Worm (Caenorhabditis elegans) whole organism, young adult: ENCODE measurements around the gene F01F1.2.

Experiments used
- ceh-58 ChIP-seq: fragments of 200-800 bp; sonication (Bioruptor generic); IDR thresholded peaks from 2 replicates; pipeline ENCODE4 v1.3.6; 2022; ENCODE audit warnings: missing genetic modification characterization, missing compliant biosample characterization
- chd-7 ChIP-seq: sonication (generic microtip); optimal IDR thresholded peaks from 2 replicates; lab custom pipeline; 2016; ENCODE audit warnings: mild to moderate bottlenecking, missing genetic modification characterization, moderate library complexity, missing compliant biosample characterization
- die-1 ChIP-seq: sonication (generic microtip); optimal IDR thresholded peaks from 2 replicates; lab custom pipeline; 2016; ENCODE audit warnings: missing genotype, mild to moderate bottlenecking, missing genetic modification characterization, missing compliant biosample characterization
- dpl-1 ChIP-seq: fragments of 150-350 bp; optimal IDR thresholded peaks from 2 replicates; lab custom pipeline; 2014; ENCODE audit warnings: missing biosample characterization, missing genetic modification reagents, missing genetic modification characterization
- egl-18 ChIP-seq: fragments of 200-800 bp; sonication (Bioruptor generic); IDR thresholded peaks from 2 replicates; pipeline ENCODE4 v1.3.6; 2022; ENCODE audit warnings: missing genetic modification reagents, missing genetic modification characterization, missing compliant biosample characterization
- lin-40 ChIP-seq: sonication (generic microtip); optimal IDR thresholded peaks from 2 replicates; lab custom pipeline; 2016; ENCODE audit warnings: missing genetic modification characterization, mild to moderate bottlenecking, missing compliant biosample characterization, missing genotype, missing genetic modification reagents
- tbp1 ChIP-seq: fragments of 200-800 bp; sonication (Bioruptor generic); optimal IDR thresholded peaks from 2 replicates; lab custom pipeline; 2018; ENCODE audit warnings: mild to moderate bottlenecking, missing genetic modification characterization, missing compliant biosample characterization

DNA sequence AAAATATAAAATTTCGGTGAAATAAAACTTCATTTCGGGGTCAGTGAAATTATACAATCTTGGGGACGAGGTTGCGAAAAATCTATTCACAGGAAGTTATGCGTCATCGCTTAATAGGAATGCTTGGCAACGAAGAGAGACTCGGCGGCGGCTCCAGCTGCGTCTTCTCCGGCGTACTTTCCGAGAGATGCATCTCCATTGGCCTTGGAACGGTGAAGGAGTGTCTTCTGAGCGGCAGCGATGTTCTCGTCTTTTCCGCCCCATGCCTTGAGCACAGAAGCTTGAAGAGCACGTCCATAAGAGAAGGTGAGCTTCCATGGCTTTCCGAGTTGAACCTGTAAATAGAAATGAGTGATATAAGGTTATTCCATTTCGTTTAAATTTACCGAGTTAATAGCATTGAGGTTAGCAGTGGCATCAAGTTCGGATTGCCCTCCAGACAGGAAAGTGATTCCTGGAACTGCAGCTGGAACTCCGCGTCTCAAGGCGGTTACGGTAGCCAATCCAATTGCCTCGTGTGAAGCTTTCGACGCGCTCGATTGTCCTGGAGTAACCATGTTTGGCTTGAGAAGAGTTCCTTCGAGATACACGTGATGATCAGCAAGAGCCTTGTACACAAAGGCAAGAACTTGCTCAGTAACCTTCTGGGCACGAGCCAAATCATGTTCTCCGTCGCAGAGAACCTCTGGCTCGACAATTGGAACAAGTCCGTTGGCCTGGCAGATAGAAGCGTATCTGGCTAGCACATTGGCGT is 3.5 kb upstream of the F01F1.2 start:
- TF ChIP-seq die-1 (no peak), lin-40 (tag; lab: Kevin White, UChicago) (no peak), chd-7 (tag; lab: Kevin White, UChicago) (no peak), tbp1 (no peak), egl-18 (GFP tag; lab: Robert Waterston, UW) (no peak), dpl-1 (no peak), ceh-58 (GFP tag; lab: Robert Waterston, UW) (no peak)
